Worm (Caenorhabditis elegans): ENCODE data around the gene Y70G10A.3.

Gene Y70G10A.3

DNA sequence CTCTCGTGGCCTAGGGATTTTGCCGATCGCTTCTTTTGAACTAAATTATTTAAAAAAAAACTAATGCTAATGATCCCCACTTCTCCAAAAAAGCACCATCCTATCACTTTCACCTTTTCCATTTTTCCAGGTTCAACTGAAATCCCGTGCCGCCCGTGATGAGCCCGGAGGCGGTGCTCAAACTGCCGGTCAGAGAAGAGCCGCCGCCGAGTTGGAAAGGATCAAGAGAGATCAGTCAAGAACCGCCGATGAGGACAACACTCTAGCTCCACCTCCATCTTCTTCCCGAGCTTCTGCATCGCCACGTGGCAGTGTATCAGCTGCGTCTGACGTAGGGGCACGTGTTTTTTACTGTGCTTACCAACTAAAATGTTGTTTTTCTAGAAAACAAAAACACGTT, 14.4 kb downstream of the Y70G10A.3 start:
- TF ChIP-seq dpl-1 (GFP tag; optimal IDR thresholded peaks at IDR 0.05): no peak
- TF ChIP-seq ceh-90 (tag; optimal IDR thresholded peaks at IDR 0.05): no peak
- TF ChIP-seq efl-1 (optimal IDR thresholded peaks at IDR 0.05): no peak
- peak in 1 of 2 experiments; percentile 20 for TF ChIP-seq efl-1 (GFP tag; optimal IDR thresholded peaks at IDR 0.05 in 1 of 2)
- no peak for TF ChIP-seq aha-1 (tag; optimal IDR thresholded peaks at IDR 0.05)

- peak in 1 of 6 experiments; percentile 57 for TF ChIP-seq elt-3 (tag; optimal IDR thresholded peaks at IDR 0.05)
- TF ChIP-seq blmp-1 (tag; optimal IDR thresholded peaks at IDR 0.05): peak; percentile 97
- no peak for TF ChIP-seq sptf-1 (tag; optimal IDR thresholded peaks at IDR 0.05)
Observed at ce11 chrIII:10254583-10254982, 15.7 kb downstream of the Y70G10A.3 start, which contains the start of gene R01H10.4. TSS of gene R01H10.4 (plus strand) at chrIII:10254818.

DNA sequence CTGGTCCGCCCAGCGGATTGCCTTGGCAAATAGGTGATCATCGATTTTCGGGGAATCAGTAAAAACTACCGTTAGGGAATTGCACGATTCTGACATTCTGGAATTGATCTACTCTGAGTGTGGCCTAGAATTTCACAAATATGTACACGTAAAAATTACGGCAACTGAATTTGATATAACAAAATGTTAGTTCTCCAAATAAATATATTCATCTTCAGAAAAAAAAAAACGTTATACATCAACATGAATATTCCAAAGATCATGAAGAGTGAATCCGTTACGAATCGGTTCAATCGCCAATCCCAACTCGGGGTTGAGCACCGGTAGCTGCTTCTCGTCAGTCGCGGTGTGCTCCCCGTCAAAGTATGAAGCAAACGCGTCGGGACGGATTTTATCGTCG, 19.7 kb downstream of the Y70G10A.3 start, which contains the start of gene rip-1:
Gene rip-1, minus strand, starts transcription at position 101 of the 400 bp plus-strand sequence.
- TF ChIP-seq fkh-8 (tag; optimal IDR thresholded peaks at IDR 0.05) (no peak), nhr-84 (tag; optimal IDR thresholded peaks at IDR 0.05) (no peak), grh-1 (GFP tag; IDR thresholded peaks at IDR 0.05) (no peak), elt-2 (tag; optimal IDR thresholded peaks at IDR 0.05) (no peak), nhr-47 (tag; optimal IDR thresholded peaks at IDR 0.05) (no peak), alr-1 (tag; optimal IDR thresholded peaks at IDR 0.05; ENCODE audit: borderline replicate concordance) (no peak), sox-4 (tag; optimal IDR thresholded peaks at IDR 0.05) (no peak)

- no peak for TF ChIP-seq pag-3 (tag; optimal IDR thresholded peaks at IDR 0.05; ENCODE audit: borderline replicate concordance, insufficient read depth)
- TF ChIP-seq unc-86 (tag; optimal IDR thresholded peaks at IDR 0.05): no peak
- TF ChIP-seq nhr-28 (tag; optimal IDR thresholded peaks at IDR 0.05): no peak
- TF ChIP-seq snu-23 (GFP tag; optimal IDR thresholded peaks at IDR 0.05): no peak
- no peak for TF ChIP-seq xbp-1 (tag; optimal IDR thresholded peaks at IDR 0.05)
- TF ChIP-seq irx-1 (tag; optimal IDR thresholded peaks at IDR 0.05): no peak
- TF ChIP-seq nhr-47 (tag; optimal IDR thresholded peaks at IDR 0.05): no peak
- TF ChIP-seq nhr-71 (tag; optimal IDR thresholded peaks at IDR 0.05): no peak
- TF ChIP-seq unc-62 (GFP tag; optimal IDR thresholded peaks at IDR 0.05): no peak
- TF ChIP-seq ztf-11 (tag; optimal IDR thresholded peaks at IDR 0.05): no peak
- TF ChIP-seq egl-27 (tag; optimal IDR thresholded peaks at IDR 0.05): no peak
- no peak for TF ChIP-seq ces-1 (GFP tag; optimal IDR thresholded peaks at IDR 0.05)
- no peak for TF ChIP-seq alr-1 (tag; optimal IDR thresholded peaks at IDR 0.05; ENCODE audit: borderline replicate concordance)
- no peak for TF ChIP-seq unc-130 (tag; optimal IDR thresholded peaks at IDR 0.05)
- no peak for TF ChIP-seq mab-9 (GFP tag; IDR thresholded peaks at IDR 0.05)
- no peak for TF ChIP-seq ceh-63 (GFP tag; optimal IDR thresholded peaks at IDR 0.05)
Observed at ce11 chrIII:10261256-10261655, 22.4 kb downstream of the Y70G10A.3 start.

DNA sequence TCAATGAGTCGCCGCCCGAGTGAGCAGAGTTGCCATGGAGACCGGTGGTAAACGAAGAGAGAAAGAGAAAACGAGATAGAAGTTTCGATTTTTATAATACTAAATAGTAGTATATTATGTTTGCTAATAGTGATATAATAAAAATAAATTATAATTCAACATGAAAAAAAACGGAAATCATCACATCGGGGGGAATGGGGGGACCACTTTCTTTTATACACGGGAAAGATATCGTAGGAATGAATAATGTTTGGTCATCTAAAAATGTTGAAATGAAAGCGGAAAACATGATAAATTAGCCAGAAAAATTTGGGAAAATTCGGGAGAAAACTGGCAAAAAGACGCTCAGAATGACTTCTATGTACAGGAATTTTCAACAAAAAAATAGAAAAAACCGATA, 22.8 kb downstream of the Y70G10A.3 start, which contains the start of gene bbs-5:
Gene bbs-5, minus strand, starts transcription at position 101 of the 400 bp plus-strand sequence.
- TF ChIP-seq ceh-63 (GFP tag; optimal IDR thresholded peaks at IDR 0.05) (no peak), fkh-8 (tag; optimal IDR thresholded peaks at IDR 0.05) (peak; percentile 39)

ce11 chrIII:10266824-10267223, 27.9 kb downstream of the Y70G10A.3 start, which contains the start of gene inpp-4B:
TSS of gene inpp-4B (minus strand) at chrIII:10266877.
- TF ChIP-seq dpl-1 (GFP tag; optimal IDR thresholded peaks at IDR 0.05): peak in 1 of 3 experiments; percentile 2
- peak; percentile 6 to 10 for TF ChIP-seq efl-1 (optimal IDR thresholded peaks at IDR 0.05)
- TF ChIP-seq efl-1 (GFP tag; optimal IDR thresholded peaks at IDR 0.05 in 1 of 2): peak in 1 of 2 experiments; percentile 76
- peak; percentile 16 for TF ChIP-seq nhr-71 (tag; optimal IDR thresholded peaks at IDR 0.05)
- 0 out of 2 replicates have a peak, but pooled peaks have one; percentile 13 for TF ChIP-seq nhr-19 (GFP tag; conservative IDR thresholded peaks at IDR 0.05)
- peak; percentile 16 for TF ChIP-seq nhr-47 (tag; optimal IDR thresholded peaks at IDR 0.05)
- TF ChIP-seq lin-35 (GFP tag; optimal IDR thresholded peaks at IDR 0.05): peak in 1 of 2 experiments; percentile 15
- TF ChIP-seq isw-1 (GFP tag; IDR thresholded peaks at IDR 0.05): peak; percentile 31; the same call in 1 of the 2 replicates
